Worm (Caenorhabditis elegans): Measurements from ENCODE around the gene F40F8.11.

F40F8.11 gene

DNA sequence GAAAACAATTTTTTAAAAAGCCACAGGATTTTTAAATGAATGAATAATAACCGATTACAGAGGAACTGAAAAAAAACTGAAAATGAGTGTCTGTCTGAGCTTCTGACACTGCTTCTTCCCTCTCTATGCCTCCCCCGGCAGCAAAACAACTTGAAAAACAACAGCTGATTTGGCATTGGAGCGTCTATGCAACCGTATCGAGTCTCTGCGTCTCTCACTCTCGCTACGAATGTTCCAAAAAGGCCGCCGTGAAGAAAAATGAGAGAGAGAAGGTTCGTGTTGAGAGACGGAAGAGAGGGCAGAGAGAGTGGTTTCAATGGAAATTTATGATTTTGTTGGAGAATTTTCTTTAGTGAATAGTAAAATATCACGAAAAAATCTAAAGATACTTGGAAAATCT lies 29.3 kb downstream of the F40F8.11 start:
- TF ChIP-seq unc-130 (tag; optimal IDR thresholded peaks at IDR 0.05) (peak; percentile 75), swsn-7 (tag; optimal IDR thresholded peaks at IDR 0.05) (peak; percentile 38), snu-23 (GFP tag; optimal IDR thresholded peaks at IDR 0.05) (peak; percentile 70), blmp-1 (tag; optimal IDR thresholded peaks at IDR 0.05) (peak; percentile 78), nhr-47 (tag; optimal IDR thresholded peaks at IDR 0.05) (peak; percentile 51), dpl-1 (GFP tag; optimal IDR thresholded peaks at IDR 0.05) (peak; percentile 58 to 80 (median 73)), hlh-4 (tag; optimal IDR thresholded peaks at IDR 0.05) (no peak), fkh-8 (tag; optimal IDR thresholded peaks at IDR 0.05) (peak; percentile 53), pax-3 (tag; optimal IDR thresholded peaks at IDR 0.05) (peak; percentile 23), lin-15B (tag; optimal IDR thresholded peaks at IDR 0.05) (peak; percentile 10), lin-35 (GFP tag; optimal IDR thresholded peaks at IDR 0.05) (peak; percentile 74 to 85), C16A3.4 (tag; optimal IDR thresholded peaks at IDR 0.05) (peak; percentile 72), C34B4.2 (tag; optimal IDR thresholded peaks at IDR 0.05) (no peak), fos-1 (tag; optimal IDR thresholded peaks at IDR 0.05) (no peak), nhr-90 (tag; optimal IDR thresholded peaks at IDR 0.05; ENCODE audit: poor library complexity) (peak; percentile 32), unc-86 (tag; optimal IDR thresholded peaks at IDR 0.05) (peak; percentile 19), tlp-1 (tag; optimal IDR thresholded peaks at IDR 0.05) (no peak), zip-4 (GFP tag; optimal IDR thresholded peaks at IDR 0.05) (no peak), ces-1 (GFP tag; optimal IDR thresholded peaks at IDR 0.05) (no peak), dsc-1 (tag; optimal IDR thresholded peaks at IDR 0.05) (no peak), C04F5.9 (tag; optimal IDR thresholded peaks at IDR 0.05) (no peak), pag-3 (tag; optimal IDR thresholded peaks at IDR 0.05; ENCODE audit: borderline replicate concordance, insufficient read depth) (no peak), sox-4 (tag; optimal IDR thresholded peaks at IDR 0.05) (no peak), ztf-11 (tag; optimal IDR thresholded peaks at IDR 0.05) (no peak), pqm-1 (tag; optimal IDR thresholded peaks at IDR 0.05) (no peak), mep-1 (tag; optimal IDR thresholded peaks at IDR 0.05) (peak; percentile 82), nhr-77 (tag; optimal IDR thresholded peaks at IDR 0.05) (peak; percentile 32), ceh-82 (tag; optimal IDR thresholded peaks at IDR 0.05) (peak in 2 of 3 experiments; percentile 9 to 73), nhr-28 (tag; optimal IDR thresholded peaks at IDR 0.05) (no peak), lin-13 (GFP tag; optimal IDR thresholded peaks at IDR 0.05) (peak; percentile 55), alr-1 (tag; optimal IDR thresholded peaks at IDR 0.05; ENCODE audit: borderline replicate concordance) (no peak), aha-1 (tag; optimal IDR thresholded peaks at IDR 0.05) (no peak), snpc-4 (tag; optimal IDR thresholded peaks at IDR 0.05) (no peak), lir-3 (tag; optimal IDR thresholded peaks at IDR 0.05; ENCODE audit: poor library complexity) (no peak), zag-1 (tag; optimal IDR thresholded peaks at IDR 0.05) (no peak), ama-1 (optimal IDR thresholded peaks at IDR 0.05) (no peak), xbp-1 (tag; optimal IDR thresholded peaks at IDR 0.05) (peak; percentile 17), nhr-19 (GFP tag; conservative IDR thresholded peaks at IDR 0.05) (peak; percentile 6; the same call in 1 of the 2 replicates), aly-2 (tag; optimal IDR thresholded peaks at IDR 0.05) (no peak), mef-2 (tag; optimal IDR thresholded peaks at IDR 0.05) (no peak), nhr-20 (tag; optimal IDR thresholded peaks at IDR 0.05) (peak; percentile 68), nhr-11 (tag; optimal IDR thresholded peaks at IDR 0.05) (no peak), F16B12.6 (tag; optimal IDR thresholded peaks at IDR 0.05) (peak; percentile 37), irx-1 (tag; optimal IDR thresholded peaks at IDR 0.05) (no peak), ceh-90 (tag; optimal IDR thresholded peaks at IDR 0.05) (no peak), nhr-76 (tag; optimal IDR thresholded peaks at IDR 0.05) (no peak), nhr-237 (tag; optimal IDR thresholded peaks at IDR 0.05) (no peak), nhr-85 (tag) (peak; percentile 80), nhr-71 (tag; optimal IDR thresholded peaks at IDR 0.05) (peak; percentile 71), ceh-63 (GFP tag; optimal IDR thresholded peaks at IDR 0.05) (no peak), efl-1 (optimal IDR thresholded peaks at IDR 0.05) (peak; percentile 73 to 74), efl-1 (GFP tag; optimal IDR thresholded peaks at IDR 0.05 in 1 of 2) (peak; percentile 71 to 94), elt-2 (tag; optimal IDR thresholded peaks at IDR 0.05) (no peak), lin-14 (GFP tag; optimal IDR thresholded peaks at IDR 0.05) (peak; percentile 94)

Data from whole organism, L1 larva.